Worm (Caenorhabditis elegans) whole organism, midembryonic: Measurements from ENCODE around the gene F02A9.7.

Experiments used
- T22C8.4 ChIP-seq: fragments of 200-800 bp; sonication (Bioruptor generic); IDR thresholded peaks from 2 replicates; pipeline ENCODE4 v1.3.6; 2022; ENCODE audit warnings: missing genetic modification characterization, missing compliant biosample characterization
- cog-1 ChIP-seq: sonication (generic microtip); optimal IDR thresholded peaks from 2 replicates; lab custom pipeline; 2016; ENCODE audit warnings: missing genetic modification characterization, missing compliant biosample characterization
- flt-1 ChIP-seq: fragments of 200-800 bp; sonication (Bioruptor generic); IDR thresholded peaks from 2 replicates; pipeline ENCODE4 v1.3.6; 2022; ENCODE audit warnings: missing genetic modification characterization, missing compliant biosample characterization
- med-1 ChIP-seq: sonication (generic microtip); optimal IDR thresholded peaks from 2 replicates; lab custom pipeline; 2017; ENCODE audit warnings: missing genetic modification characterization, mild to moderate bottlenecking, missing compliant biosample characterization, antibody characterized with exemption, missing genetic modification reagents; ENCODE audit not compliant: insufficient read depth
- ref-1 ChIP-seq: fragments of 200-800 bp; sonication (Bioruptor generic); conservative IDR thresholded peaks from 2 replicates; pipeline ENCODE4 v1.3.6; 2022; ENCODE audit warnings: missing genetic modification reagents, missing genetic modification characterization, missing compliant biosample characterization
- tab-1 ChIP-seq: fragments of 200-800 bp; sonication (Bioruptor generic); IDR thresholded peaks from 2 replicates; pipeline ENCODE4 v1.3.6; 2022; ENCODE audit warnings: missing genetic modification characterization, missing compliant biosample characterization
- ztf-23 ChIP-seq: fragments of 200-800 bp; sonication (Bioruptor generic); IDR thresholded peaks from 2 replicates; pipeline ENCODE4 v1.3.6; 2022; ENCODE audit warnings: missing genetic modification reagents, missing genetic modification characterization, missing compliant biosample characterization
- ztf-29 ChIP-seq: fragments of 200-800 bp; sonication (Bioruptor generic); IDR thresholded peaks from 2 replicates; pipeline ENCODE4 v1.3.6; 2022; ENCODE audit warnings: missing genetic modification reagents, missing genetic modification characterization, missing compliant biosample characterization

- TF ChIP-seq ztf-23 (GFP tag; lab: Robert Waterston, UW) (no peak), med-1 (GFP tag; lab: Kevin White, UChicago) (no peak), cog-1 (no peak), ztf-29 (GFP tag; lab: Robert Waterston, UW) (no peak), flt-1 (GFP tag; lab: Robert Waterston, UW) (no peak), tab-1 (no peak), T22C8.4 (no peak), ref-1 (GFP tag; lab: Robert Waterston, UW) (no peak)
Measured at ce11 chrIII:9053263-9053662, 22.2 kb downstream of the F02A9.7 start.
